Worm (Caenorhabditis elegans) whole organism, L3 larva: Measurements from ENCODE around the gene gpla-1.

Experiments used
- R02D3.7 ChIP-seq: fragments of 150-350 bp; optimal IDR thresholded peaks from 2 replicates; lab custom pipeline; 2014; ENCODE audit warnings: missing biosample characterization, missing genetic modification characterization
- aly-2 ChIP-seq: fragments of 150-350 bp; optimal IDR thresholded peaks from 2 replicates; lab custom pipeline; 2014; ENCODE audit warnings: missing biosample characterization, missing genetic modification characterization
- ama-1 ChIP-seq: fragments of 150-350 bp; optimal IDR thresholded peaks from 2 replicates; lab custom pipeline; 2018
- ceh-16 ChIP-seq: sonication (generic microtip); optimal IDR thresholded peaks from 2 replicates; lab custom pipeline; 2017; ENCODE audit warnings: missing biosample characterization, missing genetic modification characterization
- ceh-9 ChIP-seq: sonication (generic microtip); optimal IDR thresholded peaks from 2 replicates; lab custom pipeline; 2018; ENCODE audit warnings: missing biosample characterization, missing genetic modification characterization
- daf-12 ChIP-seq: fragments of 150-350 bp; optimal IDR thresholded peaks from 2 replicates; lab custom pipeline; 2014; ENCODE audit warnings: missing biosample characterization, missing genetic modification reagents, missing genetic modification characterization
- egl-5 ChIP-seq: fragments of 150-350 bp; optimal IDR thresholded peaks from 2 replicates; lab custom pipeline; 2017; ENCODE audit warnings: missing biosample characterization, missing genetic modification reagents, missing genetic modification characterization, inconsistent platforms
- elt-2 ChIP-seq: sonication (generic microtip); optimal IDR thresholded peaks from 2 replicates; lab custom pipeline; 2016; ENCODE audit warnings: missing genetic modification reagents, mild to moderate bottlenecking, missing genetic modification characterization, missing compliant biosample characterization
- fkh-10 ChIP-seq: sonication (generic microtip); optimal IDR thresholded peaks from 2 replicates; lab custom pipeline; 2017; ENCODE audit warnings: missing biosample characterization, missing genetic modification reagents, missing genetic modification characterization
- fkh-2 ChIP-seq: fragments of 150-350 bp; optimal IDR thresholded peaks from 2 replicates; lab custom pipeline; 2014; ENCODE audit warnings: missing biosample characterization, missing genetic modification reagents, missing genetic modification characterization
- lin-15B ChIP-seq: fragments of 150-350 bp; optimal IDR thresholded peaks from 2 replicates; lab custom pipeline; 2014; ENCODE audit warnings: missing biosample characterization, missing genetic modification characterization
- lin-39 ChIP-seq: fragments of 150-350 bp; optimal IDR thresholded peaks from 2 replicates; lab custom pipeline; 2018; ENCODE audit warnings: missing biosample characterization, missing genetic modification reagents, missing genetic modification characterization
- lsy-12 ChIP-seq: sonication (generic microtip); optimal IDR thresholded peaks from 2 replicates; lab custom pipeline; 2016; ENCODE audit warnings: mild to moderate bottlenecking, missing genetic modification characterization, missing compliant biosample characterization
- mml-1 ChIP-seq: fragments of 150-350 bp; sonication (generic microtip); optimal IDR thresholded peaks from 3 replicates; lab custom pipeline; 2014; ENCODE audit warnings: missing biosample characterization, missing genetic modification characterization
- nfya-1 ChIP-seq: sonication (generic microtip); optimal IDR thresholded peaks from 2 replicates; lab custom pipeline; 2017; ENCODE audit warnings: missing genetic modification characterization, mild to moderate bottlenecking, missing compliant biosample characterization, antibody characterized with exemption, moderate library complexity; ENCODE audit not compliant: insufficient read depth
- nhr-11 ChIP-seq: fragments of 150-350 bp; optimal IDR thresholded peaks from 2 replicates; lab custom pipeline; 2014; ENCODE audit warnings: missing biosample characterization, missing genetic modification characterization
- nhr-23 ChIP-seq: fragments of 150-350 bp; optimal IDR thresholded peaks from 2 replicates; lab custom pipeline; 2014; ENCODE audit warnings: missing biosample characterization, missing genetic modification reagents, missing genetic modification characterization
- nhr-237 ChIP-seq: fragments of 150-350 bp; optimal IDR thresholded peaks from 2 replicates; lab custom pipeline; 2014; ENCODE audit warnings: missing biosample characterization, missing genetic modification characterization
- nhr-25 ChIP-seq: sonication (generic microtip); optimal IDR thresholded peaks from 2 replicates; lab custom pipeline; 2017; ENCODE audit warnings: missing biosample characterization, missing genetic modification characterization
- pha-4 ChIP-seq: fragments of 150-350 bp; optimal IDR thresholded peaks from 2 replicates; lab custom pipeline; 2014; ENCODE audit warnings: missing biosample characterization, missing genetic modification reagents, missing genetic modification characterization
- pqm-1 ChIP-seq: fragments of 150-350 bp; optimal IDR thresholded peaks from 2 replicates; lab custom pipeline; 2017; ENCODE audit warnings: missing biosample characterization, missing genetic modification characterization, inconsistent platforms
- sea-2 ChIP-seq: fragments of 150-350 bp; sonication (generic microtip); optimal IDR thresholded peaks from 4 replicates; lab custom pipeline; 2014; ENCODE audit warnings: missing biosample characterization, missing genetic modification reagents, missing genetic modification characterization
- skn-1 ChIP-seq: fragments of 150-350 bp; optimal IDR thresholded peaks from 2 replicates; lab custom pipeline; 2014; ENCODE audit warnings: missing biosample characterization, missing genetic modification characterization
- snpc-4 ChIP-seq: fragments of 150-350 bp; optimal IDR thresholded peaks from 2 replicates; lab custom pipeline; 2014; ENCODE audit warnings: missing biosample characterization, missing genetic modification characterization
- unc-39 ChIP-seq: sonication (generic microtip); optimal IDR thresholded peaks from 4 replicates; lab custom pipeline; 2017; ENCODE audit warnings: missing biosample characterization, missing genetic modification characterization
- ztf-11 ChIP-seq: fragments of 150-350 bp; optimal IDR thresholded peaks from 2 replicates; lab custom pipeline; 2014; ENCODE audit warnings: missing biosample characterization, missing genetic modification characterization

The gpla-1 gene

ce11 chrV:11960831-11961190 lies 23.2 kb upstream of the gpla-1 start:
- TF ChIP-seq fkh-10 (GFP tag; lab: Kevin White, UChicago) (peak; percentile 28), aly-2 (tag; lab: Kevin White, UChicago) (no peak)

- no peak for TF ChIP-seq ceh-16 (tag; lab: Kevin White, UChicago)
- TF ChIP-seq lin-39 (tag; lab: Kevin White, UChicago): peak; percentile 38
- TF ChIP-seq nfya-1 (tag; lab: Kevin White, UChicago): no peak
- no peak for TF ChIP-seq fkh-2 (tag; lab: Kevin White, UChicago)
- TF ChIP-seq lin-15B: no peak
- no peak for TF ChIP-seq R02D3.7 (tag; lab: Kevin White, UChicago)
- TF ChIP-seq, all 47 proteins: peak for 1
These were observed 22.6 kb upstream of the gpla-1 start for ce11 chrV:11960084-11960830.

DNA sequence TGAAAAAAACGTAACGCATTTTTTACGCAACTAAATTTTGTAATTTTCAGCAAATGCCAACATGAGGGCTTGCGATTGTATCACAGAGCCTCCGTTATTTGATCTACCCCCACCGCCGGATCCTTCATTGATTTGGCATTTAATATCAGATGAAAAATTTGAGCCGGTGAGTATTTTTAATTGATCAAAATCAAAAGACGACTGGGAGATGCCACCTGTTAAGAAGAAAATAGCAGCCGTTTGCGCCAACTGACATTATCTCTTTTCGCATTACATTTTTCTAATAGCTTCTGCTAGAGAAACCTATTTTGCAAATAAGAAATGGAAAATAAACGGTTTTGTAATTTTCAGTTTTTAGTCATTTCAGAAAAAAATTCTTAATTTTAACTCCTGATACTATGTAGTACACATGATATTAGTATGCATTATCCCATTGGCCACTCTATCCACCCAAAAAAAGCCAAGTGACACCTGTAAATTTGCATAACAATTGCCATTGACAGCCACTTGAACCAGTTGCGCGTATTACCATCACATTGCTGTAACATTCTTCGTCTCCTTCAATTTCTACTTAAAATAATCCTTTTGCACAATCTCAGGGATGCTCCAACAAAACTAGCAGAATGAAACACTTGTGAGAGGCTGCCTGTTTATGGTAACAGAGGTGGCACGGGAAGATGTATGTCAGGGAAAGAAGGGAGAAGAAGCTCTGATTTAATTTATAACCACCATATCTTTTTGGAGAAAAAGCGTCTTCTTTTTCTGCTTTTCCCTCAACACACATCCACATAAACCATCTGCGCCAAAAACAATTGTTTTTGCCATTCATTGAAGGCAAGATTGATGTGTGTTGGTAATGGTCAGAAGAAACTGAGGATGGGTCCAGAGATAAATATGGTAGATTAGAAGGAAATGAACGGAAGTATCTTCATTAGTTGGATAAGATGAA lies 21.0 kb upstream of the gpla-1 start, which contains the start of gene F58H1.5:
Gene F58H1.5 (plus strand): TSS at position 51 of the 949 bp plus-strand sequence.
- TF ChIP-seq ceh-9 (tag; lab: Kevin White, UChicago) (peak; percentile 26), sea-2 (GFP tag; lab: Kevin White, UChicago) (no peak)

DNA sequence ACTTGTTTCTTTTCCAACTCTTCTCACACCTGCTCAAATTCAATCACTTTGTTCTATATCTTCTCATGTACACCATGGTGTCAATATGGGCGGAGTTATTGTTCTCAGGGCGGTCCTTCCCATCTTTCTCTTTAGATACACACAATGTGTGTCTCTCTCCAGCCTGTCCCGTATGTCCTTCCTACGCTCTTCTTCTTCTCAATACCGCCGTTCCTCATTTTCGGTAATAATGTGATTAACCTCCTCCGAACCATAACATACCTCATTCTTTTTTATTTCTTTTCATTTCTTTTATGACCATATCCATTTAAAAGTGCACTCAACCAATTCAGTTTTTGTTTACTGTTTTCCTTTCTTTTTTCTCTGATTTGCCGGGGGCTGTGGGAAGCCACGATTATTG lies 18.0 kb upstream of the gpla-1 start:
- TF ChIP-seq ama-1 (lab: Kevin White, UChicago): no peak
- TF ChIP-seq egl-5 (tag; lab: Kevin White, UChicago): peak; percentile 10

ce11 chrV:11953621-11954020 lies 16.0 kb upstream of the gpla-1 start:
- TF ChIP-seq sea-2 (GFP tag; lab: Kevin White, UChicago) (no peak), nhr-237 (tag; lab: Kevin White, UChicago) (no peak), fkh-10 (GFP tag; lab: Kevin White, UChicago) (peak; percentile 81)

ce11 chrV:11952854-11953447 lies 15.3 kb upstream of the gpla-1 start:
- TF ChIP-seq sea-2 (GFP tag; lab: Kevin White, UChicago) (no peak), mml-1 (no peak), nhr-25 (tag; lab: Kevin White, UChicago) (no peak), pha-4 (tag; lab: Kevin White, UChicago) (peak; percentile 12)
- TF ChIP-seq, all 47 proteins: peak for 1

DNA sequence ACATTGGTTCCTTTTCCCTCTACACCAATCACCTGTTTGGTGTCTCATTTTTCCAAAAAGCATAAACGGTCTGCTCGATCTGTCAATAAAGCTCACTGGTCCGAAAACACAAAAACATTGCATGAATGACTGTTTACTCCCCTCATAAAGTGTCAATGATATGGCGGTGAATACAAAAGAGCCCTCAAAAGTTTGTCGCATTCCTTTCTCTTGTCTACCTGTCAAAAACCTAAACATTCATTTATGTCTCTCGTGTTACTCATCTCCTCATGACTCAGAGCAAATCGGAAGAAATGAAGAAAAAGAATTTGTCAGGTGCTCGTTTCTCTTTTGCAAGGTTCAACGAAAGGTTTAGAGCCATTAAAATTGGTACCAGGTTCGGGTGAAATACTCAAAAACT lies 13.6 kb upstream of the gpla-1 start:
- TF ChIP-seq pha-4 (tag; lab: Kevin White, UChicago) (peak; percentile 67), R02D3.7 (tag; lab: Kevin White, UChicago) (no peak), ceh-9 (tag; lab: Kevin White, UChicago) (no peak), lsy-12 (tag; lab: Kevin White, UChicago) (no peak)
- TF ChIP-seq, all 47 proteins: peak for 1

- TF ChIP-seq egl-5 (tag; lab: Kevin White, UChicago) (no peak), nfya-1 (tag; lab: Kevin White, UChicago) (no peak), elt-2 (no peak), aly-2 (tag; lab: Kevin White, UChicago) (no peak), lin-39 (tag; lab: Kevin White, UChicago) (peak; percentile 31)
These were observed 12.0 kb upstream of the gpla-1 start for ce11 chrV:11949509-11950117.

DNA sequence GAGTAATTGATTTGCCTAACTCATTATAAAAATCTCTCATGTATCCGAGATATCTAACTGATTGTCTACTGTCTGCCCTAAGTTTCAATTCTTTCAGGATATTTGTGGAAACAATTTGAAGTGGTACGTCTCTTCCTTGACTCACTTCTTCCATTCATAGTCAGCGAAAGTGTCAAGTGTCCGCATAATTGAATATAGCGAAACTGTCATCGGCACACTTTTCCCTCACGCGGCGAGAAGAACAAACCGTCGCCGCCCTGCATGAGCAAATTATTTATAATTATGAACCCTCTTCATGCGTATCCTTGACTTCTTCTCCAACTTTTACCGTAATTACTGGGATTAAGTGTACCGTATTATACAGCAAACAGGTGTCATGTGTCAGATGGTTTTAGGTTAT lies 11.0 kb upstream of the gpla-1 start:
- TF ChIP-seq skn-1: no peak
- TF ChIP-seq ztf-11 (tag; lab: Kevin White, UChicago): no peak
- TF ChIP-seq nhr-11 (tag; lab: Kevin White, UChicago): no peak
- no peak for TF ChIP-seq nhr-23 (tag; lab: Kevin White, UChicago)
- no peak for TF ChIP-seq pqm-1 (tag; lab: Kevin White, UChicago)
- TF ChIP-seq aly-2 (tag; lab: Kevin White, UChicago): no peak
- TF ChIP-seq lsy-12 (tag; lab: Kevin White, UChicago): no peak
- TF ChIP-seq pha-4 (tag; lab: Kevin White, UChicago): no peak
- no peak for TF ChIP-seq nfya-1 (tag; lab: Kevin White, UChicago)
- no peak for TF ChIP-seq nhr-237 (tag; lab: Kevin White, UChicago)
- no peak for TF ChIP-seq unc-39
- TF ChIP-seq daf-12 (tag; lab: Kevin White, UChicago): no peak
- TF ChIP-seq snpc-4 (tag; lab: Kevin White, UChicago): no peak
